Fruit fly (Drosophila melanogaster) whole organism, wandering third instar larva: ENCODE results near the gene TM9SF4.

ENCODE experiments used
- Abd-B ChIP-seq: fragments of >200 bp; optimal IDR thresholded peaks from 2 replicates; lab custom pipeline; 2017; ENCODE audit warnings: missing biosample characterization, missing genetic modification characterization
- Dfd ChIP-seq: fragments of >200 bp; optimal IDR thresholded peaks from 2 replicates; lab custom pipeline; 2017; ENCODE audit warnings: missing biosample characterization, missing genetic modification characterization
- Hr83 ChIP-seq: fragments of 200-300 bp; sonication (Bioruptor generic); optimal IDR thresholded peaks from 2 replicates; lab custom pipeline; 2016; ENCODE audit warnings: missing biosample characterization, mild to moderate bottlenecking, missing genetic modification characterization, moderate library complexity; ENCODE audit not compliant: poor library complexity, severe bottlenecking
- Myc ChIP-seq: fragments of >200 bp; optimal IDR thresholded peaks from 2 replicates; lab custom pipeline; 2017
- OdsH ChIP-seq: fragments of 200-800 bp; sonication (Bioruptor generic); optimal IDR thresholded peaks from 2 replicates; lab custom pipeline; 2016; ENCODE audit warnings: missing biosample characterization, mild to moderate bottlenecking, missing genetic modification characterization
- Sp1 ChIP-seq: fragments of 200-800 bp; sonication (Bioruptor generic); optimal IDR thresholded peaks from 3 replicates; lab custom pipeline; 2019; ENCODE audit warnings: missing biosample characterization, mild to moderate bottlenecking, missing genetic modification characterization, moderate library complexity
- Vsx2 ChIP-seq: fragments of 200-300, 225-300 bp; sonication (Bioruptor generic); optimal IDR thresholded peaks from 2 replicates; lab custom pipeline; 2018; ENCODE audit warnings: missing biosample characterization, missing genetic modification characterization; ENCODE audit not compliant: partially characterized antibody
- ey ChIP-seq: fragments of 200-800 bp; sonication (Bioruptor generic); optimal IDR thresholded peaks from 2 replicates; lab custom pipeline; 2016; ENCODE audit warnings: missing biosample characterization, missing genetic modification characterization
- fru ChIP-seq: fragments of 200-800 bp; sonication (Bioruptor generic); optimal IDR thresholded peaks from 3 replicates; lab custom pipeline; 2016; ENCODE audit warnings: missing biosample characterization, mild to moderate bottlenecking, missing genetic modification characterization
- sv ChIP-seq: fragments of 200-800 bp; sonication (Bioruptor generic); optimal IDR thresholded peaks from 3 replicates; lab custom pipeline; 2016; ENCODE audit warnings: missing biosample characterization, missing genetic modification characterization

dm6 chr2L:13717121-13717520 is 29.6 kb upstream of the TM9SF4 start, which contains the start of gene DIP-kappa:
- TF ChIP-seq ey (no peak), Vsx2 (GFP tag; lab: Kevin White, UChicago) (no peak), OdsH (GFP tag; lab: Kevin White, UChicago) (no peak), Sp1 (no peak), sv (GFP tag; lab: Kevin White, UChicago) (no peak), Myc (no peak), Abd-B (GFP tag; lab: Kevin White, UChicago) (no peak), Hr83 (no peak), fru (GFP tag; lab: Kevin White, UChicago) (no peak), Dfd (GFP tag; lab: Kevin White, UChicago) (no peak)
